Worm (Caenorhabditis elegans) whole organism, L3 larva: ENCODE measurements around the gene cutl-9.

Experiments
- ceh-16 ChIP-seq: sonication (generic microtip); optimal IDR thresholded peaks from 2 replicates; lab custom pipeline; 2017; ENCODE audit warnings: missing biosample characterization, missing genetic modification characterization
- egl-27 ChIP-seq: sonication (generic microtip); optimal IDR thresholded peaks from 4 replicates; lab custom pipeline; 2017; ENCODE audit warnings: missing biosample characterization, missing genetic modification reagents, missing genetic modification characterization
- elt-2 ChIP-seq: sonication (generic microtip); optimal IDR thresholded peaks from 2 replicates; lab custom pipeline; 2016; ENCODE audit warnings: missing genetic modification reagents, mild to moderate bottlenecking, missing genetic modification characterization, missing compliant biosample characterization
- mdl-1 ChIP-seq: fragments of 150-350 bp; optimal IDR thresholded peaks from 2 replicates; lab custom pipeline; 2014; ENCODE audit warnings: missing biosample characterization, missing genetic modification characterization
- nhr-28 ChIP-seq: fragments of 150-350 bp; optimal IDR thresholded peaks from 2 replicates; lab custom pipeline; 2014; ENCODE audit warnings: missing biosample characterization, missing genetic modification characterization

DNA sequence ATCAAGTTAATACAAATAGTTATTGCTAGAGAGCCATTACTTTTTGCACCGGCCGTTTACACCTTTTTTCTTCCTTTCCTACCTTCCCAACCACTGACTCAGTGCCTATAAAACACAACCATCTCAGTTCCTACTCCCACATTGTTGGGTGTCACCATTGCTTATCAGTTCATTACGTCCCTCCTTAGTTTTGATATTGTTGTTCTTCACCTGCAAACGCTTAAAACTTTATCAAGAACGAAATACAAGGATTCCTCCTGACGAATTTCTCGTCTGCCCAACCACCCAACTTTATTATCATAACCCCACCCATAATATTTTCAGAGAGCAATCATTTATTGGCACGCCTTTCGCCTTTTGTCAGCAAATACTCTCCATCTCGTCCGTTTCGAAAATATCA lies 5.0 kb downstream of the cutl-9 start:
- TF ChIP-seq ceh-16 (no peak), mdl-1 (tag; lab: Kevin White, UChicago) (no peak), nhr-28 (tag; lab: Kevin White, UChicago) (no peak), elt-2 (tag; lab: Kevin White, UChicago) (peak; percentile 84), egl-27 (no peak)
